Worm (Caenorhabditis elegans): Measurements from ENCODE around the gene sra-29.

Gene sra-29

ce11 chrII:6598050-6598449 lies 22.5 kb upstream of the sra-29 start, which contains the start of gene dnj-8:
Gene dnj-8, minus strand, starts transcription at chrII:6598080.
- TF ChIP-seq ama-1 (optimal IDR thresholded peaks at IDR 0.05) (no peak), ama-1 (GFP tag; optimal IDR thresholded peaks at IDR 0.05) (no peak), K11D2.4 (GFP tag; IDR thresholded peaks at IDR 0.05) (no peak), ztf-25 (GFP tag; IDR thresholded peaks at IDR 0.05) (no peak), ztf-22 (GFP tag; optimal IDR thresholded peaks at IDR 0.05) (no peak), rcor-1 (GFP tag; IDR thresholded peaks at IDR 0.05) (no peak), mxl-1 (tag; optimal IDR thresholded peaks at IDR 0.05) (no peak), egl-18 (GFP tag; IDR thresholded peaks at IDR 0.05) (no peak), ceh-79 (tag; optimal IDR thresholded peaks at IDR 0.05) (no peak), F37B4.10 (GFP tag; IDR thresholded peaks at IDR 0.05) (no peak)

- TF ChIP-seq hmg-1.2 (GFP tag; IDR thresholded peaks at IDR 0.05) (no peak), D2030.7 (GFP tag; IDR thresholded peaks at IDR 0.05) (0 out of 2 replicates have a peak, but pooled peaks have one; percentile 29), lin-26 (GFP tag; IDR thresholded peaks at IDR 0.05) (no peak), ztf-3 (GFP tag; optimal IDR thresholded peaks at IDR 0.05) (no peak), efl-1 (GFP tag; optimal IDR thresholded peaks at IDR 0.05) (peak; percentile 15), xnd-1 (tag; optimal IDR thresholded peaks at IDR 0.05) (peak; percentile 27), F57C9.4 (tag; optimal IDR thresholded peaks at IDR 0.05) (no peak), bed-2 (GFP tag; IDR thresholded peaks at IDR 0.05) (no peak), F49E8.2 (tag; optimal IDR thresholded peaks at IDR 0.05; ENCODE audit: insufficient read depth) (no peak), hmg-20 (GFP tag; IDR thresholded peaks at IDR 0.05) (no peak), ceh-27 (GFP tag; optimal IDR thresholded peaks at IDR 0.05) (no peak), hlh-26 (GFP tag; conservative IDR thresholded peaks at IDR 0.05) (no peak), madf-6 (GFP tag; IDR thresholded peaks at IDR 0.05) (peak; percentile 81), lsl-1 (GFP tag; optimal IDR thresholded peaks at IDR 0.05) (peak; percentile 83), Y67H2A.10 (GFP tag; conservative IDR thresholded peaks at IDR 0.05) (no peak), mxl-1 (tag; optimal IDR thresholded peaks at IDR 0.05) (no peak), rec-8 (tag; optimal IDR thresholded peaks at IDR 0.05) (no peak), F33H1.4 (GFP tag; IDR thresholded peaks at IDR 0.05) (peak; percentile 83), madf-8 (GFP tag; conservative IDR thresholded peaks at IDR 0.05) (peak; percentile 62)
Observed at ce11 chrII:6597507-6597906, 22.0 kb upstream of the sra-29 start.

- TF ChIP-seq dox-1 (GFP tag; IDR thresholded peaks at IDR 0.05) (no peak), ztf-26 (tag; optimal IDR thresholded peaks at IDR 0.05) (no peak), unc-130 (GFP tag; optimal IDR thresholded peaks at IDR 0.05) (no peak), gei-17 (GFP tag; optimal IDR thresholded peaks at IDR 0.05) (no peak), nhr-120 (GFP tag; IDR thresholded peaks at IDR 0.05) (no peak), dpl-1 (GFP tag; optimal IDR thresholded peaks at IDR 0.05) (no peak), B0336.3 (GFP tag; IDR thresholded peaks at IDR 0.05) (no peak), nhr-80 (tag; optimal IDR thresholded peaks at IDR 0.05) (no peak), F57A8.1 (GFP tag; optimal IDR thresholded peaks at IDR 0.05) (no peak), F37B4.10 (GFP tag; IDR thresholded peaks at IDR 0.05) (no peak), bed-2 (GFP tag; IDR thresholded peaks at IDR 0.05) (no peak), ets-4 (GFP tag; optimal IDR thresholded peaks at IDR 0.05) (no peak), unc-62 (GFP tag; optimal IDR thresholded peaks at IDR 0.05) (no peak), ceh-27 (GFP tag; optimal IDR thresholded peaks at IDR 0.05) (no peak), aptf-2 (GFP tag; conservative IDR thresholded peaks at IDR 0.05) (no peak), C06A6.2 (GFP tag; conservative IDR thresholded peaks at IDR 0.05) (no peak), mes-4 (tag; optimal IDR thresholded peaks at IDR 0.05) (no peak), pbrm-1 (GFP tag; IDR thresholded peaks at IDR 0.05) (no peak), K11D2.4 (GFP tag; IDR thresholded peaks at IDR 0.05) (no peak)
Observed at ce11 chrII:6594151-6594550, 18.6 kb upstream of the sra-29 start, which contains the start of gene aipr-1. Gene aipr-1, minus strand, starts transcription at chrII:6594251.
